Worm (Caenorhabditis elegans) whole organism, L1 larva: ENCODE data around the gene dgk-5.
A peak's percentile ranks its signal among the peaks of the same experiment; 100 is the strongest.

Experiments
- C16A3.4 ChIP-seq: fragments of 150-350 bp; optimal IDR thresholded peaks from 2 replicates; lab custom pipeline; 2014; ENCODE audit warnings: missing biosample characterization, missing genetic modification characterization
- C34B4.2 ChIP-seq: sonication (generic microtip); optimal IDR thresholded peaks from 2 replicates; lab custom pipeline; 2017; ENCODE audit warnings: mild to moderate bottlenecking, missing genetic modification characterization, missing compliant biosample characterization
- F16B12.6 ChIP-seq: fragments of 150-350 bp; optimal IDR thresholded peaks from 2 replicates; lab custom pipeline; 2014; ENCODE audit warnings: missing biosample characterization, missing genetic modification characterization
- alr-1 ChIP-seq: fragments of 200-800 bp; sonication (Bioruptor generic); optimal IDR thresholded peaks from 2 replicates; lab custom pipeline; 2018; ENCODE audit warnings: borderline replicate concordance, mild to moderate bottlenecking, missing genetic modification characterization, missing compliant biosample characterization
- ama-1 ChIP-seq: fragments of 150-350 bp; optimal IDR thresholded peaks from 2 replicates; lab custom pipeline; 2014
- ceh-8 ChIP-seq: fragments of 200-800 bp; sonication (Bioruptor generic); optimal IDR thresholded peaks from 2 replicates; lab custom pipeline; 2018; ENCODE audit warnings: mild to moderate bottlenecking, missing genetic modification characterization, moderate library complexity, missing compliant biosample characterization
- ceh-82 ChIP-seq, 3 experiments: fragments of 150-350 bp in 1 of 3; sonication (generic microtip) in 2 of 3; optimal IDR thresholded peaks; 2 replicates each; lab custom pipeline; 2014 to 2017; ENCODE audit warnings: missing biosample characterization in 3 of 3, missing genetic modification characterization in 3 of 3
- ces-1 ChIP-seq: fragments of 150-350 bp; optimal IDR thresholded peaks from 2 replicates; lab custom pipeline; 2014; ENCODE audit warnings: missing biosample characterization, missing genetic modification reagents, missing genetic modification characterization
- dpl-1 ChIP-seq, 3 experiments: fragments of 150-350 bp in 2 of 3; sonication (generic microtip) in 1 of 3; optimal IDR thresholded peaks; 2 replicates each; lab custom pipeline; 2014 to 2017; ENCODE audit warnings: missing biosample characterization in 3 of 3, missing genetic modification characterization in 3 of 3, missing genetic modification reagents in 3 of 3
- dsc-1 ChIP-seq: sonication (generic microtip); optimal IDR thresholded peaks from 2 replicates; lab custom pipeline; 2016; ENCODE audit warnings: mild to moderate bottlenecking, missing genetic modification characterization, missing compliant biosample characterization
- efl-3 ChIP-seq: fragments of 200-800 bp; sonication (Bioruptor generic); optimal IDR thresholded peaks from 2 replicates; lab custom pipeline; 2018; ENCODE audit warnings: mild to moderate bottlenecking, missing genetic modification characterization, missing compliant biosample characterization
- egl-13 ChIP-seq: sonication (generic microtip); optimal IDR thresholded peaks from 2 replicates; lab custom pipeline; 2016; ENCODE audit warnings: missing genotype, missing genetic modification reagents, missing genetic modification characterization, missing compliant biosample characterization
- elt-2 ChIP-seq: sonication (generic microtip); optimal IDR thresholded peaks from 2 replicates; lab custom pipeline; 2016; ENCODE audit warnings: missing genetic modification characterization, mild to moderate bottlenecking, inconsistent platforms, missing compliant biosample characterization, missing genetic modification reagents
- elt-3 ChIP-seq, 6 experiments: fragments of 150-350 bp in 1 of 6; sonication (generic microtip); optimal IDR thresholded peaks; 2 replicates each; lab custom pipeline; 2017 to 2018; ENCODE audit warnings: missing biosample characterization in 6 of 6, missing genetic modification characterization in 6 of 6, inconsistent platforms in 1 of 6
- fkh-10 ChIP-seq: sonication (generic microtip); optimal IDR thresholded peaks from 2 replicates; lab custom pipeline; 2017; ENCODE audit warnings: missing biosample characterization, missing genetic modification reagents, missing genetic modification characterization
- fkh-8 ChIP-seq: sonication (generic microtip); optimal IDR thresholded peaks from 2 replicates; lab custom pipeline; 2016; ENCODE audit warnings: mild to moderate bottlenecking, missing genetic modification characterization, missing compliant biosample characterization
- grh-1 ChIP-seq: fragments of 200-800 bp; sonication (Bioruptor generic); IDR thresholded peaks from 2 replicates; pipeline ENCODE4 v1.3.6; 2022; ENCODE audit warnings: missing genetic modification reagents, missing genetic modification characterization, missing compliant biosample characterization
- hlh-17 ChIP-seq: fragments of 200-800 bp; sonication (Bioruptor generic); optimal IDR thresholded peaks from 2 replicates; lab custom pipeline; 2018; ENCODE audit warnings: missing genetic modification characterization, mild to moderate bottlenecking, missing compliant biosample characterization, moderate library complexity, borderline replicate concordance
- irx-1 ChIP-seq: sonication (generic microtip); optimal IDR thresholded peaks from 2 replicates; lab custom pipeline; 2016; ENCODE audit warnings: missing genetic modification characterization, missing compliant biosample characterization
- isw-1 ChIP-seq: fragments of 200-800 bp; sonication (Bioruptor generic); IDR thresholded peaks from 2 replicates; pipeline ENCODE4 v1.3.6; 2022; ENCODE audit warnings: missing genetic modification characterization, missing compliant biosample characterization
- lin-13 ChIP-seq: fragments of 150-350 bp; optimal IDR thresholded peaks from 2 replicates; lab custom pipeline; 2014; ENCODE audit warnings: missing biosample characterization, missing genetic modification reagents, missing genetic modification characterization
- lin-14 ChIP-seq: fragments of 200-800 bp; sonication (Bioruptor generic); optimal IDR thresholded peaks from 2 replicates; lab custom pipeline; 2018; ENCODE audit warnings: mild to moderate bottlenecking, missing genetic modification characterization, moderate library complexity, missing compliant biosample characterization
- lin-15B ChIP-seq: fragments of 150-350 bp; sonication (generic microtip); optimal IDR thresholded peaks from 3 replicates; lab custom pipeline; 2014; ENCODE audit warnings: missing biosample characterization, missing genetic modification characterization
- lin-35 ChIP-seq, 2 experiments: fragments of 150-350 bp; optimal IDR thresholded peaks; 2 replicates each; lab custom pipeline; 2014; ENCODE audit warnings: missing biosample characterization in 2 of 2, missing genetic modification characterization in 2 of 2, missing genetic modification reagents in 2 of 2
- lin-39 ChIP-seq: fragments of 150-350 bp; optimal IDR thresholded peaks from 2 replicates; lab custom pipeline; 2014; ENCODE audit warnings: missing biosample characterization, missing genetic modification reagents, missing genetic modification characterization
- lir-3 ChIP-seq: sonication (generic microtip); optimal IDR thresholded peaks from 2 replicates; lab custom pipeline; 2016; ENCODE audit warnings: mild to moderate bottlenecking, missing genetic modification characterization, moderate library complexity, missing compliant biosample characterization; ENCODE audit not compliant: poor library complexity
- mab-9 ChIP-seq: fragments of 200-800 bp; sonication (Bioruptor generic); IDR thresholded peaks from 2 replicates; pipeline ENCODE4 v1.3.6; 2022; ENCODE audit warnings: missing genetic modification reagents, missing genetic modification characterization, missing compliant biosample characterization
- mdl-1 ChIP-seq, 2 experiments: fragments of 150-350 bp; optimal IDR thresholded peaks; 2 replicates each; lab custom pipeline; 2014 to 2017; ENCODE audit warnings: missing biosample characterization in 2 of 2, missing genetic modification characterization in 2 of 2, inconsistent platforms in 1 of 2
- mef-2 ChIP-seq: fragments of 150-350 bp; optimal IDR thresholded peaks from 2 replicates; lab custom pipeline; 2014; ENCODE audit warnings: missing biosample characterization, missing genetic modification characterization
- mep-1 ChIP-seq: fragments of 150-350 bp; optimal IDR thresholded peaks from 2 replicates; lab custom pipeline; 2014; ENCODE audit warnings: missing biosample characterization, missing genetic modification characterization
- nhr-11 ChIP-seq: fragments of 150-350 bp; optimal IDR thresholded peaks from 2 replicates; lab custom pipeline; 2014; ENCODE audit warnings: missing biosample characterization, missing genetic modification characterization
- nhr-20 ChIP-seq: sonication (generic microtip); optimal IDR thresholded peaks from 2 replicates; lab custom pipeline; 2016; ENCODE audit warnings: mild to moderate bottlenecking, missing genetic modification characterization, missing compliant biosample characterization
- nhr-28 ChIP-seq: fragments of 150-350 bp; optimal IDR thresholded peaks from 2 replicates; lab custom pipeline; 2014; ENCODE audit warnings: missing biosample characterization, missing genetic modification characterization
- nhr-71 ChIP-seq: sonication (generic microtip); optimal IDR thresholded peaks from 2 replicates; lab custom pipeline; 2016; ENCODE audit warnings: mild to moderate bottlenecking, missing genetic modification characterization, moderate library complexity, missing compliant biosample characterization
- nhr-76 ChIP-seq: sonication (generic microtip); optimal IDR thresholded peaks from 2 replicates; lab custom pipeline; 2017; ENCODE audit warnings: missing biosample characterization, missing genetic modification characterization
- nhr-84 ChIP-seq: sonication (generic microtip); optimal IDR thresholded peaks from 2 replicates; lab custom pipeline; 2017; ENCODE audit warnings: missing biosample characterization, missing genetic modification characterization
- nhr-85 ChIP-seq: sonication (generic microtip); peaks from one replicate; lab custom pipeline; 2016; ENCODE audit warnings: missing genetic modification characterization, inconsistent platforms, missing compliant biosample characterization
- nhr-90 ChIP-seq: sonication (generic microtip); optimal IDR thresholded peaks from 2 replicates; lab custom pipeline; 2016; ENCODE audit warnings: mild to moderate bottlenecking, missing genetic modification characterization, missing compliant biosample characterization; ENCODE audit not compliant: poor library complexity
- pax-3 ChIP-seq: fragments of 200-800 bp; sonication (Bioruptor generic); optimal IDR thresholded peaks from 2 replicates; lab custom pipeline; 2018; ENCODE audit warnings: mild to moderate bottlenecking, missing genetic modification characterization, moderate library complexity, missing compliant biosample characterization
- pqm-1 ChIP-seq: sonication (generic microtip); optimal IDR thresholded peaks from 3 replicates; lab custom pipeline; 2017; ENCODE audit warnings: missing biosample characterization, missing genetic modification characterization
- rnt-1 ChIP-seq: sonication (generic microtip); optimal IDR thresholded peaks from 2 replicates; lab custom pipeline; 2016; ENCODE audit warnings: mild to moderate bottlenecking, missing genetic modification characterization, moderate library complexity, missing compliant biosample characterization
- snu-23 ChIP-seq: sonication (generic microtip); optimal IDR thresholded peaks from 2 replicates; lab custom pipeline; 2016; ENCODE audit warnings: missing genetic modification characterization, missing compliant biosample characterization
- sox-4 ChIP-seq: sonication (generic microtip); optimal IDR thresholded peaks from 2 replicates; lab custom pipeline; 2016; ENCODE audit warnings: missing genetic modification characterization, missing compliant biosample characterization
- swsn-7 ChIP-seq: sonication (generic microtip); optimal IDR thresholded peaks from 2 replicates; lab custom pipeline; 2016; ENCODE audit warnings: missing genetic modification characterization, missing compliant biosample characterization
- tbx-2 ChIP-seq: sonication (generic microtip); optimal IDR thresholded peaks from 2 replicates; lab custom pipeline; 2016; ENCODE audit warnings: missing genetic modification characterization, missing compliant biosample characterization
- tlp-1 ChIP-seq: fragments of 150-350 bp; optimal IDR thresholded peaks from 2 replicates; lab custom pipeline; 2014; ENCODE audit warnings: missing biosample characterization, missing genetic modification characterization
- unc-30 ChIP-seq: sonication (generic microtip); optimal IDR thresholded peaks from 2 replicates; lab custom pipeline; 2017; ENCODE audit warnings: missing biosample characterization, missing genetic modification characterization
- unc-62 ChIP-seq: fragments of 150-350 bp; optimal IDR thresholded peaks from 2 replicates; lab custom pipeline; 2014; ENCODE audit warnings: missing biosample characterization, missing genetic modification reagents, missing genetic modification characterization
- unc-98 ChIP-seq: fragments of 200-800 bp; sonication (Bioruptor generic); IDR thresholded peaks from 2 replicates; pipeline ENCODE4 v1.3.6; 2022; ENCODE audit warnings: missing genetic modification characterization, missing compliant biosample characterization
- xbp-1 ChIP-seq: sonication (generic microtip); optimal IDR thresholded peaks from 2 replicates; lab custom pipeline; 2016; ENCODE audit warnings: missing genetic modification characterization, missing compliant biosample characterization
- zip-4 ChIP-seq: fragments of 200-800 bp; sonication (Bioruptor generic); optimal IDR thresholded peaks from 2 replicates; lab custom pipeline; 2018; ENCODE audit warnings: mild to moderate bottlenecking, missing genetic modification characterization, moderate library complexity, missing compliant biosample characterization
- ztf-11 ChIP-seq, 2 experiments: sonication (generic microtip); optimal IDR thresholded peaks; 2 replicates each; lab custom pipeline; 2016 to 2017; ENCODE audit warnings: missing genetic modification characterization in 2 of 2, missing biosample characterization in 1 of 2, missing compliant biosample characterization in 1 of 2

Gene dgk-5

DNA sequence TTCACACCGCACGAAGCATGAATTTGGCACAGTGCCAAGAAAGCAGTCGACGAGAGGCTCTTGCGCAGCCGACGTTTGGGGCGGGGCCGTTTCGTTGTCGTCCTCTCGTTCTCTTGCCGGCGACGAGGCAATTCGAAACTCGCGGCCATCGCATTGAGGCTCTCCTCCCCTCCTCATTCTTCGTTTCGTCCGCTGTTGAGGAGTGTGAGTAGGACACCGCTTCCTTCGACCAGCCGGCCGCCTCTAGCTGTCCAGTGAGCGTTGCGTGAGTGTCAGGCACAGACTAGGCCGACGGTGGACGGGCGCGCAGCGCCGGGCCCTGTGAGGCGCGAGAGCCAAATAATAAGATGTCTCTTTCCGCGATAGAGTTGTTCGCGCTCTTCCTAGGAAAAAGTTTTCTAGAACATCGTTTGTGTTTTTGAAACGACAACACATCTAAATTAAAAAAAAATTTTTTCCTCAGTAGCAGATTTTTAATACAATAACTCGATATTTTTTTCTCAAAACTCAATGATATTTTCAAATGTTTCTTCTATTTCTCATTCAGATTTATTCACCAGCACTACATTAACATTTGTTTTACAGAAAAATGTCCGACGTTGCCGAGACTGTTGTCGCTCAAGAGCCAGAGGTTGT lies 21.1 kb upstream of the dgk-5 start, which contains the start of the genes T28D9.11 and T28D9.1 (continued):
- peak; percentile 58 for TF ChIP-seq rnt-1 (tag; lab: Kevin White, UChicago)
- peak in 1 of 2 experiments; percentile 54 for TF ChIP-seq ztf-11 (tag; optimal IDR thresholded peaks at IDR 0.05; lab: Kevin White, UChicago)
- peak; percentile 6 for TF ChIP-seq xbp-1 (tag; lab: Kevin White, UChicago)
- TF ChIP-seq mab-9 = 0 out of 2 replicates have a peak, but pooled peaks have one; percentile 25
- TF ChIP-seq mef-2 (tag; lab: Kevin White, UChicago) = no peak
- TF ChIP-seq nhr-11 (tag; lab: Kevin White, UChicago) = no peak
- peak; percentile 49 for TF ChIP-seq swsn-7 (tag; lab: Kevin White, UChicago)
- no peak for TF ChIP-seq mdl-1 (tag; optimal IDR thresholded peaks at IDR 0.05; lab: Kevin White, UChicago)
- peak; percentile 87 for TF ChIP-seq fkh-8 (tag; lab: Kevin White, UChicago)
- TF ChIP-seq lin-39 (tag; lab: Kevin White, UChicago) = no peak
- TF ChIP-seq ama-1 (lab: Kevin White, UChicago) = peak; percentile 59
- TF ChIP-seq elt-3 (tag; optimal IDR thresholded peaks at IDR 0.05; lab: Kevin White, UChicago) = no peak
- TF ChIP-seq lin-14 = peak; percentile 88
- 0 out of 2 replicates have a peak, but pooled peaks have one; percentile 22 for TF ChIP-seq grh-1
- peak; percentile 50 for TF ChIP-seq fkh-10 (GFP tag; lab: Kevin White, UChicago)
- TF ChIP-seq nhr-85 = no peak
- TF ChIP-seq lin-13 (GFP tag; lab: Kevin White, UChicago) = peak; percentile 33
- TF ChIP-seq unc-98 (GFP tag; lab: Robert Waterston, UW) = no peak
- TF ChIP-seq lin-15B = no peak
- peak in 2 of 3 experiments; percentile 4 to 50 for TF ChIP-seq dpl-1 (GFP tag; optimal IDR thresholded peaks at IDR 0.05; lab: Kevin White, UChicago)
- no peak for TF ChIP-seq isw-1 (GFP tag; lab: Robert Waterston, UW)
- no peak for TF ChIP-seq hlh-17 (GFP tag; lab: Kevin White, UChicago)
- TF ChIP-seq zip-4 = no peak
- TF ChIP-seq nhr-76 (tag; lab: Kevin White, UChicago) = no peak
- peak; percentile 55 for TF ChIP-seq nhr-71 (tag; lab: Kevin White, UChicago)
- no peak for TF ChIP-seq efl-3 (GFP tag; lab: Kevin White, UChicago)
- no peak for TF ChIP-seq nhr-28 (tag; lab: Kevin White, UChicago)
- no peak for TF ChIP-seq ces-1
- no peak for TF ChIP-seq pqm-1
- no peak for TF ChIP-seq unc-62 (GFP tag; lab: Kevin White, UChicago)
- peak; percentile 12 for TF ChIP-seq C16A3.4 (tag; lab: Kevin White, UChicago)
- TF ChIP-seq lir-3 (tag; lab: Kevin White, UChicago) = no peak
- TF ChIP-seq ceh-8 (GFP tag; lab: Kevin White, UChicago) = no peak
- TF ChIP-seq egl-13 (tag; lab: Kevin White, UChicago) = peak; percentile 26
- peak; percentile 32 for TF ChIP-seq snu-23 (GFP tag; lab: Kevin White, UChicago)
- TF ChIP-seq nhr-20 (tag; lab: Kevin White, UChicago) = peak; percentile 32
- TF ChIP-seq elt-2 (tag; lab: Kevin White, UChicago) = no peak
- TF ChIP-seq ceh-82 (tag; optimal IDR thresholded peaks at IDR 0.05; lab: Kevin White, UChicago) = peak in 2 of 3 experiments; percentile 56 to 81
- no peak for TF ChIP-seq alr-1
- TF ChIP-seq lin-35 (GFP tag; optimal IDR thresholded peaks at IDR 0.05; lab: Kevin White, UChicago) = peak in 1 of 2 experiments; percentile 56
- TF ChIP-seq F16B12.6 (tag; lab: Kevin White, UChicago) = no peak
- peak; percentile 18 for TF ChIP-seq tbx-2 (tag; lab: Kevin White, UChicago)
- peak; percentile 18 for TF ChIP-seq dsc-1 (tag; lab: Kevin White, UChicago)
- no peak for TF ChIP-seq irx-1 (tag; lab: Kevin White, UChicago)
- TF ChIP-seq nhr-84 = no peak
- TF ChIP-seq nhr-90 (tag; lab: Kevin White, UChicago) = no peak
- no peak for TF ChIP-seq sox-4 (tag; lab: Kevin White, UChicago)
- no peak for TF ChIP-seq pax-3
- peak; percentile 30 for TF ChIP-seq mep-1 (tag; lab: Kevin White, UChicago)
- no peak for TF ChIP-seq C34B4.2 (tag; lab: Kevin White, UChicago)
- TF ChIP-seq tlp-1 (tag; lab: Kevin White, UChicago) = no peak
- no peak for TF ChIP-seq unc-30 (tag; lab: Kevin White, UChicago)
